Worm (Caenorhabditis elegans) whole organism, L4/young adult: ENCODE measurements around the gene pro-3.

ENCODE experiments used
- W03F9.2 ChIP-seq: fragments of 150-350 bp; optimal IDR thresholded peaks from 2 replicates; lab custom pipeline; 2014; ENCODE audit warnings: missing biosample characterization, missing genetic modification characterization
- dao-5 ChIP-seq: sonication (generic microtip); optimal IDR thresholded peaks from 2 replicates; lab custom pipeline; 2016; ENCODE audit warnings: missing genotype, missing genetic modification characterization, moderate library complexity, missing compliant biosample characterization
- him-1 ChIP-seq: sonication (generic microtip); optimal IDR thresholded peaks from 2 replicates; lab custom pipeline; 2016; ENCODE audit warnings: missing genotype, missing genetic modification reagents, missing genetic modification characterization, missing compliant biosample characterization

DNA sequence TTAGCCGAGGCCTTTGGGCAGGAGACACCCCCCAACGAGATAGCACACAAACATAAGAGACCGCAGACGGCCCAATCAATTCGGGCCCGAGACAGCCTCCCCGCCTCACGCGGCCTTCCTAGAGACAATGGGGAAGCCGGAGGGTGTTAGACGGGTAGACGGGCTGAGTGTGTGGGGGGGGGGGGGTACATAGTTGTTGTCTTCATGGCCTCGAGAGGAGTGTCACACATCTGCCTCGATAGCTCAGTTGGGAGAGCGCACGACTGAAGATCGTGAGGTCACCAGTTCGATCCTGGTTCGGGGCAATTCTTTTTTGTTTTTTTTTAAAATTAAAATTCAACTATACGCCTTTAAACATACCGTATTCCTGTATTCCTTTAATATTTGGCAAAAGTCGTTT lies 7.6 kb upstream of the pro-3 start:
- peak; percentile 49 for TF ChIP-seq him-1 (tag; lab: Kevin White, UChicago)
- TF ChIP-seq dao-5 (tag; lab: Kevin White, UChicago), result peak; percentile 50
- TF ChIP-seq W03F9.2, result no peak
